Worm (Caenorhabditis elegans): Measurements from ENCODE around the gene ncs-7.
A peak's percentile ranks its signal among the peaks of the same experiment; 100 is the strongest.
"Not testable (repeated sequence)": the region's sequence is repeated elsewhere in the genome, so short reads cannot be mapped to it uniquely, and the experiment has no call there.

The ncs-7 gene

ce11 chrX:17614245-17614644 lies at the start of gene ncs-7:
TSS of gene ncs-7 (plus strand) at chrX:17614545.
- TF ChIP-seq pag-3 (tag; optimal IDR thresholded peaks at IDR 0.05; ENCODE audit: borderline replicate concordance, insufficient read depth): no peak

DNA sequence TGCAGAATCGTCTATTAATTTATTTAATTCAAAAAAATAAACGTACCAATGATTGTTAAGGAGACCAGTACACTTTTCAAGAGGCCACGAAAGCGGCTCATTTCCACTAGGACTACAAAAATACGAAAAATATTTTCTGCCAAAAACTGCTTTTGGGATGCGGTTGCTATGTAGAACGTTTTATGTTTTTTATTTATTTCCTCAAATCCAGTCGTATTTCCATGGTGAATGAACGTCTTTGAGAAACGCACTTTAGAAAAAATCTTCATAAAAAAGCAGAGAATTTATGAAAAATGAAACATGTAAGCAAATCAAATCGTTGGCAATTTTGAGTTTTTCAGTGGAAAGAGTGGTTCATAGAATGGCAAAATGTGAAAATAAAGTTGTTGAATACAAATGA lies 47.0 kb upstream of the ncs-7 start, which contains the start of gene F39B3.7:
TSS of gene F39B3.7 (minus strand) at position 101 of the 400 bp plus-strand sequence.
- TF ChIP-seq nhr-71 (tag; optimal IDR thresholded peaks at IDR 0.05) (no peak), fos-1 (tag; optimal IDR thresholded peaks at IDR 0.05) (no peak), hlh-17 (GFP tag; optimal IDR thresholded peaks at IDR 0.05; ENCODE audit: borderline replicate concordance) (no peak), lin-39 (tag; optimal IDR thresholded peaks at IDR 0.05) (no peak), ceh-88 (GFP tag; IDR thresholded peaks at IDR 0.05) (no peak), blmp-1 (tag; optimal IDR thresholded peaks at IDR 0.05) (no peak), lin-15B (tag; optimal IDR thresholded peaks at IDR 0.05) (no peak), lin-35 (GFP tag; optimal IDR thresholded peaks at IDR 0.05) (no peak), unc-98 (GFP tag; IDR thresholded peaks at IDR 0.05) (no peak), ceh-90 (tag; optimal IDR thresholded peaks at IDR 0.05) (no peak), irx-1 (tag; optimal IDR thresholded peaks at IDR 0.05) (no peak), pqm-1 (tag; optimal IDR thresholded peaks at IDR 0.05) (no peak), ztf-11 (tag; optimal IDR thresholded peaks at IDR 0.05) (no peak), hlh-4 (tag; optimal IDR thresholded peaks at IDR 0.05) (no peak), unc-30 (tag; optimal IDR thresholded peaks at IDR 0.05) (no peak), aha-1 (tag; optimal IDR thresholded peaks at IDR 0.05) (no peak), dpl-1 (GFP tag; optimal IDR thresholded peaks at IDR 0.05) (no peak), unc-130 (tag; optimal IDR thresholded peaks at IDR 0.05) (no peak)

DNA sequence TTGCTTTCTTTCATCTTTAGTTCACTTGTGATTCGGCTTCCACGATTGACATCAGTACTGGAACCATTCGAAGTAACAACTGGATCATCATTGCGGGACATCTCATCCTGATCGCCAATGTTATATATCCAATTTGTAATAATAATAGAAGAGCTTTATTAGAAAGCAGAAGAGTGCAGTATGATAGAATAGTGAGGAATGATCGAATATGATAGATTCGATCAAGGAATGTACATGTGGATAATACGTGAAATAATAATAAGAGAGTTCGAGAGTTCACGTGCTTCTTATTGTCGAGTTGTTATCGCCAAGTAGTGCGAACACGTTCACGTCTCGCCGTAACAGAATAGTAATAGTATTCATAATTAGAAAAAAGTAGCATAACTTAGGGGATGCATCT lies 35.3 kb upstream of the ncs-7 start, which contains the start of gene F39B3.3:
TSS of gene F39B3.3 (minus strand) at position 101 of the 400 bp plus-strand sequence.
- TF ChIP-seq pag-3 (tag; optimal IDR thresholded peaks at IDR 0.05; ENCODE audit: borderline replicate concordance, insufficient read depth); vab-15 (tag; optimal IDR thresholded peaks at IDR 0.05); lsy-2 (tag; optimal IDR thresholded peaks at IDR 0.05): not testable (repeated sequence)

DNA sequence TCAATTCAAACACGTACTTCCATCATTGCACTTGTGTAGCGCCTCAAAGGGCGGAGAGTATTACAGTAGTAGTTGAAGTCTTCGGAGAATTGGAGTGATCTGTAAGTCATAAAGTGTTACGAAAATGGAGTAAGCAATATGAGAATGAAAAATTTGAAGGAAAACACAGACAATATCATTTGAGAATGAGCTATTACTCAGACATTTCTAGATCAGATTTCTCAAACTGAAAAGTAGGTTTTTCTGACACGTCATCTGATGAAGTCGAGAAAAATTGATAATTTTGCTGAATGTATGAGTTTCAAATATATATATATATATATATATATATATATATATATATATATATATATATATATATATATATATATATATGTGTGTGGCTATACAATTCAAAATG lies 34.6 kb upstream of the ncs-7 start, which contains the start of gene frpr-7:
TSS of gene frpr-7 (minus strand) at position 101 of the 400 bp plus-strand sequence.
- TF ChIP-seq ces-1 (GFP tag; optimal IDR thresholded peaks at IDR 0.05) (no peak), lin-13 (GFP tag; optimal IDR thresholded peaks at IDR 0.05) (no peak), ztf-4 (tag; optimal IDR thresholded peaks at IDR 0.05) (no peak), nhr-11 (tag; optimal IDR thresholded peaks at IDR 0.05) (no peak), nhr-85 (tag) (no peak), unc-130 (tag; optimal IDR thresholded peaks at IDR 0.05) (no peak), sptf-1 (tag; optimal IDR thresholded peaks at IDR 0.05) (no peak), dsc-1 (tag; optimal IDR thresholded peaks at IDR 0.05) (no peak), fkh-8 (tag; optimal IDR thresholded peaks at IDR 0.05) (no peak), ztf-11 (tag; optimal IDR thresholded peaks at IDR 0.05) (no peak), jun-1 (tag; optimal IDR thresholded peaks at IDR 0.05) (no peak), lin-39 (tag; optimal IDR thresholded peaks at IDR 0.05) (no peak), ama-1 (optimal IDR thresholded peaks at IDR 0.05) (no peak), ceh-90 (tag; optimal IDR thresholded peaks at IDR 0.05) (no peak), elt-2 (tag; optimal IDR thresholded peaks at IDR 0.05) (no peak), lin-14 (GFP tag; optimal IDR thresholded peaks at IDR 0.05) (no peak)

- TF ChIP-seq mdl-1 (tag; optimal IDR thresholded peaks at IDR 0.05): peak in 1 of 2 experiments; percentile 4
- peak; percentile 18 for TF ChIP-seq elt-2 (tag; optimal IDR thresholded peaks at IDR 0.05)
- no peak for TF ChIP-seq nhr-19 (GFP tag; conservative IDR thresholded peaks at IDR 0.05)
- TF ChIP-seq aly-2 (tag; optimal IDR thresholded peaks at IDR 0.05): no peak
- no peak for TF ChIP-seq irx-1 (tag; optimal IDR thresholded peaks at IDR 0.05)
Measured at ce11 chrX:17598712-17599111, 15.6 kb upstream of the ncs-7 start.

Data from whole organism, L1 larva.